Fruit fly (Drosophila melanogaster): ENCODE data around the gene CG32259.
A peak's percentile ranks its signal among the peaks of the same experiment; 100 is the strongest.

The CG32259 gene

DNA sequence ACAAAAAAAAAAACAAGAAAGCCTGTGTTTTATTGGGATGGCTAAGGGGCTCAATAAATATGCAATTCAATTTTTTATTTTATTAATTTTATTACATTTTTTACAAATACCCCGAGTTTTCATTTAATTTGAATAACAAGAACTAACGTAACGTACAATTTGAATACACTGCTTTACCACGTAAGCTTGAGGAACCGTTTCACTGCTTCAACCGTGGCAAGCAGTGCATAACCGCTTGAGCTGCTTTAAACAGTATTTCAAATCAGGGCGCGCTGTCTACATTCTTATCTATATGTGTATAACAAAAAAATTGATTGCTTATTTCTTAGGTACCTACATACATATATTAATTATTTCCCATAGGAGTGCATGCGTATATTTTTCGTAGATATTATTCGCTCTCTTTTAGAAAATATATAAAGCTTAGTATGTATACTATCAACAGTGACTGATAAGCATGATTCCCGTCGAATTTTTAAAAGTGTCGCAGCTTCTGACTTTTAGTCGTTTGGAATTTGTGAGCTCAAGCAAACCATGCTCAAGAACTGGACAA is 23.6 kb downstream of the CG32259 start, which contains the start of gene CG14990:
CG14990 (plus strand) TSS at position 503 of the 553 bp plus-strand sequence.
- no peak for TF ChIP-seq CG17801 (GFP tag; optimal IDR thresholded peaks at IDR 0.05; ENCODE audit: partially characterized antibody)

DNA sequence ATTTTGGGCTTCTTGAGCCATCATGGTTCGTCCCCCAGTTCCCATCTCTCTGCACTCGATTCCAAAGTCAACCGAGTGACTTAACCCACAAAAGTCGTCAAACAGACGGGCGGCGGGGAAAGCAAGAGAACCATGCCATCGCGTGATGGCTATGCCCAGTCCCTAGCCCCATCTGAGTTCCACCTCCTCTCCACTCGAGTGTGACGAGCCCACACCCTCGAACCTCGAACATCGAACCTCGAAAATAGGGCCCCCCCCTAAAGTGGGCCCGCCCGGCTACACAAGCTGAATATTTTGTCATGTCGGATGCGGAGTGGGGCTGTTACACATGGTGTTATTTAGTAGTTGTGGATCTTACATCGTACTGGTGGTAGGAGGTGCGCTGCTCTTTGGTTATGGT is 27.4 kb downstream of the CG32259 start:
- TF ChIP-seq CG17801 (GFP tag; optimal IDR thresholded peaks at IDR 0.05; ENCODE audit: partially characterized antibody): no peak

DNA sequence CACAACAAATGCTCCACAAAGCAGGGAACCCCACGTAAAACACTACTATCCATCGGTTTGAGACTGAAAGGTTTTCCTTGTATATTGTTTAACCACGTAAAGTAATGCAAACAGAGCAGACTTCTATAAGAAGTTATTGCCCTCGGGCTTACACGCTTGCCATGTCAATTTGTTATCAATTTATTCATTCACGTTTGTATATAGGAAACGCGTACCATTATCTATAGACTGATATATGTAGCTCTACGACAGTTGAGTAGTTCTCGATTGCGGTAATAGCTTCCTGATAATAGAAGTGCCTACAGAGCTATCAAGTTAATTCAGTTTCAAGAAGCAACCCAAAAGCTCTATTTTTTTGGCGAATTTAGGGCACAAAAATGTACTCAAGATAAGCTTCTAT is 30.0 kb downstream of the CG32259 start:
- no peak for TF ChIP-seq CG17801 (GFP tag; optimal IDR thresholded peaks at IDR 0.05; ENCODE audit: partially characterized antibody)

DNA sequence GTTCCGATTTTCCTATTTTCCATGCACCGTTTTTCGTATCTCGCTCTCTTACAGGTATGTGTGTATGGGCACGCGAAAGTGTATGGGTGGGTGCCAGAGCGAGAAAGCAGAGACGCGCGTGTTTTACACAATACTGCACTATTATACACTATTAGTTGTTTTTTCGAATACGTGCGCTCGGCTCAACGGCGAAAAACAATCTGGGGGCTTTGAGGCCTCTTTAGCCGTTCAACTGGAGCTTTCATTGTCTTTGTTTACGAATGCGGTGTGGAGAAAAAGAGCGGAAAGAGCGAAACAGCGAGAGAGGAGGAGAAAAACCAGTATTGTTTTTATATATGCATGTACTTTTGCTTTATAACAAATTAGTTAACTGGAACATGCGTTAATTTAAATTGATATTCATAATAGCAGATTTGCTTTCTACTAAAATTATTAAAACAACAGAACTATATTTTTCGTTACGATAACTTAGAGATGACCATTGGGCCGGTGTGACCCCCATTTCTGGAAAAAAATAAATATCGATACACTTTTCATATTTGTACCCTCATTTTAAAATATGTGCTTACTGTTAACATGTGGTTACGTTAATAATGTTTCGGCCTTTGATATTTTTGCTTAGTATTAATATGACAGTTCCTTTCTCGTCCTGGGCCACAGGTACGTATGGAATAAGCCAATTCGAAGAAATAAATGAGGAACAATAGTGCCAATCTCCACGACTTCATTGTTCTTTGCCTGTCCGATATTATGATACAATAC is 33.5 kb downstream of the CG32259 start, which contains the start of gene CG14995:
CG14995 (minus strand) TSS at position 761 of the 762 bp plus-strand sequence.
- peak; percentile 72 for TF ChIP-seq CG17801 (GFP tag; optimal IDR thresholded peaks at IDR 0.05; ENCODE audit: partially characterized antibody)

DNA sequence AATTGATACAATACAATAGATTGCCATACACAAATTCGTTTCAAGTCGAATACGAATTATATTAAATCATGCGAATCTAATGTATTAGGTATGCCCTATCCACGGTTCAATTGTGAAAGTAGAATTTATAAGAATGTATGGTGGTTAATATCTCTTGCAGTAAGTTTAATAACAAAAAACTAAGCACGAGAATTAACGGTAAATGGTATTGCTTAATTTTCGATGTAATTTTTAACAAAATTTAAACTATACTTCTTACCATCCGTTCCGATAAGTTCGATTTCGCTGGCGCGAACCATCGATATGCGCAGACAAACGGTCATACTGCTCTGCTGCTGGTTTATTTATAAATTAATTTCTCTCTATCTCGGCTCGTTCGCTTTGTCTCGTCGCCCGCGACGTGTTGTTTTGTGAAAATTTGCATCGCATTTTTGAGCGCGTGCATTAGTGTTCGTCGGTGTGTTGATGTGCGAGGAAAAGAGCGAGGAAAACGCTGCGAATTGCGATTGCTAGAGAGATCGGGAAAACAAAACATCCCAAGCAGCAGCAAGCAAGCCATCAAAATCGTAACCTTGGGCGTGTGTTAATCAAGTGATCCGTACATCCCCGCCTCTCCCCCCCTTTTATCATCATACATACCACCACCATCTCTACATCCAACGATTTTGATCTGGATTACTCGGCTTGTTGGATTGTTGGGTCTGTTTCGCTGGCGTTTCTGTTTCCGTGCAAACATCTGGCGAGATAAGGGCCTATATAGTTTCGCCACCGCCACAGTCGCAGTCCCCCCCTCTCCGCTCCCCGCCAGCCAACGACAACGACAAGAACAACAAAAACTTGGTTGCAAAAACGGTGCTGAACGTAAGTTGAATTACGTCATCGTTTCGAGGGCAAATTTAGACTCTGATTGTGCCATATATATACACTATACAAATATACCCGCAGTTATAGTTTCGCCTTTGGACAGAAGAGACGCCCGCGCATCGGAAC is 34.4 kb downstream of the CG32259 start, which contains the start of gene Fit1:
Fit1 (plus strand) TSS at position 307 of the 990 bp plus-strand sequence.
- TF ChIP-seq CG17801 (GFP tag; optimal IDR thresholded peaks at IDR 0.05; ENCODE audit: partially characterized antibody): peak; percentile 35

DNA sequence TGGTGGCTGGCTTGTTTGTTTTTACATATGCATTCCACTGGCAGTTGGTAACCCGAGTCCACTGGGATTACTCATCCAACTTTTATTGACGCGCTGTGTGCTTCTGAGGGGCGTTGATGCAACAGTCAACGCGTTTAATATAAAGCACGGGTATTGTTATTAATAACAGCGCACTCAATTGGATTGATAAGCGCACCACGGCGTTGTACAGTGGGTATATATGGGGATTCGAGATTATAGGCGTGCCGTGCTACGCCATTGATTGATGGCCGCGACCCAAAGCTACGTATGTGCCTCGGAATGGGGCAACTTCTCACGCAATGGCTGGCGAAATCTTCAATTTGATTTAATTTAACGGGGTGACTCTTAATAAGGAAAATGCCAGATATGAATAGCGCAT is 38.0 kb downstream of the CG32259 start:
- TF ChIP-seq CG17801 (GFP tag; optimal IDR thresholded peaks at IDR 0.05; ENCODE audit: partially characterized antibody): no peak

DNA sequence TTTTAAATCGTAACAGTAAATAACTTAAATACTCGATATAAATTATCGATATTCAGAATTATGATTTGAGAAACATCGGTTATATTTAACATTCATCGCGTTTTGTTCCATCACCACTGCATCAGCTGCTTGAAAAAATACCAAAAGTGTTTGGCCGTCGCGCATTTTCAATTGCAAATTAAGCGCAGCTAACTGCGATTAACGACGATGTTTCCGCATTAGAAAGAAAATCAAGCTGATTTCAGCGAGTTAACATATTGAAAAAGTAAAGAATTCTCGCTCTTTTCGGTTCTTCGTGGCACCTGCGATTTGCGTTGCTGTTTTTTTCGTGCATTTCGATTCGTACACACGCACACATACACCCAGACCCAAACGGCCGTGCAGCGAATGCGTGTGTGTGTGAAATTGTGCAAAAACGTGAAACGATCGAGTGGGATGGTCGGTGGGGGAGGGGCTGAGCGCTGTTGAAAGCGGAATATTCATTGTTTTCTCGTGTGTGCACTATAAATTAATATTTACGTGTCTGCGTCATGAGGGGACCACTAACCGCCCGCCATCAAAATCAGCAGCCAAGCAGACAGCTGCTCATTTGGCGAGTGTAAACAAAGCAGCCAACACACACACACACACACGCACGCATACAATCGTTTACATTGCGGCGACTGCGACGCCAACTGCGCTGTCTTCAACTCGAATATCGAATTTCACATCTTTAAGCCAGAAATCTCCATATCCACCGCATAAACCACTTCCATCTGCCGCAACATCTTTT is 39.1 kb downstream of the CG32259 start, which contains the start of gene Ack:
Ack (plus strand) TSS at position 115 of the 772 bp plus-strand sequence.
- no peak for TF ChIP-seq CG17801 (GFP tag; optimal IDR thresholded peaks at IDR 0.05; ENCODE audit: partially characterized antibody)

DNA sequence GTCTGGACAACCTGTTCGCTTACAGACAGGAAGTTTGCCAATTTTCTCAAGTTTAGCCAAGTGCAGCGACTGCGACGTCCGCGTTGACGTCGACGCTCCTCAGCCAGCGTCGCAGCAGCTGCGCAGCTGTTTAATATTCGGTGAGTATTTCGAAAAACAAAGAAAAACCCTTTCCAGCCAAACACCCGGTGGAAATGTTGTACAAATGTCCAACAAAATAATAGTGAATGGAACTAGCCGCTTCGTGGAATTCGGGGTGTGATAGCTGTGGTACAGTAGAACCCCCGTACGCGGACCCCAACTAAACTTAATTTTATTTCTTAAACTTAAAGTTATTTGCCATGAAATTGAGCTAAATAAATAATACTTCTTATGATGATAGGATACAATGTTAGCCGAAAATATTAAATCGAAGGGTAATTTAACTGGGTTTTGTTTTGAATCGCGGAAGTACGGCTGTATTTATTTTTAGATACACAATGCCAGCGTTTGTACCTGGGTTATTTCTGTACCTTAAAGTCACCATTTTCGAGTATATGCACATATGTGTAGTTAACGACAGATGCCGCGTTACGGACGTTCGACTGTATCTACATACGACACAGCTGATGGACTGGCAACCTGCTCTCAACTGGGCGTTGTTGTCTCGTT is 39.8 kb downstream of the CG32259 start:
- TF ChIP-seq CG17801 (GFP tag; optimal IDR thresholded peaks at IDR 0.05; ENCODE audit: partially characterized antibody): peak; percentile 22

DNA sequence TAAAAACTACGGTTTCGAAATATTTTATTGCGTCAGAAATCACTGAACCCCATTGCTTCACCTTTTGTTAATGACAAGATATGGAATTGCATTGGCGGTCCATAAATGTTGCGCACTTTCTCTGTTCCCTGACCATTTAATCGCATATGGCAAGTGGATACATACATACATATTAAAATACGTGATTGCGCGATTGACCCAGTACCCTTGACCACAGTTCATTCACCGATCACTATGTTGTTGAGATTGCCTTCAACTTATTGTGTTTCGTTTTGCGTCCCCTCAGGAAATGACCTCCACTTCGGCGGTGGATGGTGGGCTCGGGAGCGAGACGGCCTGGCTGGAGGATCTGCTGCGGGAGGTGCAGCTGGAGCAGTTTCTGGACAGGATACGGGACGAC is 41.0 kb downstream of the CG32259 start:
- no peak for TF ChIP-seq CG17801 (GFP tag; optimal IDR thresholded peaks at IDR 0.05; ENCODE audit: partially characterized antibody)

DNA sequence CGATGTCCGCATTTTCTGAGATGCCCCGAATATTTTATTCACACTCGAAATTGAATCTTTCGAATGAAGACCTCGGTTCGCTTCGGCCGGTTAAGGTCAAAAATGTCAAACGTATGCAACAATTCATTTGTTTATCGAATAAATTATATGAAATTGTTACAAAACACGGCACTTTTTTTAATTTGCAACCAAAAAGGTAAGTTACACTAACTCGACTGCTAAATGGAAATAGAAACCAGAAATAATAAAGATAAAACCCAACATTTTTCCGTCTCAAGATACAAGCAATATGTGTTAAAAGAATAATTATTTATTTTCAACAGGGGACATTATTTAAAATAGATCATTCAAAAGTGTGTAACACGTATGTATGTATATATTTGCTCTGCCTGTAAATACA is 44.8 kb downstream of the CG32259 start:
- TF ChIP-seq CG17801 (GFP tag; optimal IDR thresholded peaks at IDR 0.05; ENCODE audit: partially characterized antibody): no peak

DNA sequence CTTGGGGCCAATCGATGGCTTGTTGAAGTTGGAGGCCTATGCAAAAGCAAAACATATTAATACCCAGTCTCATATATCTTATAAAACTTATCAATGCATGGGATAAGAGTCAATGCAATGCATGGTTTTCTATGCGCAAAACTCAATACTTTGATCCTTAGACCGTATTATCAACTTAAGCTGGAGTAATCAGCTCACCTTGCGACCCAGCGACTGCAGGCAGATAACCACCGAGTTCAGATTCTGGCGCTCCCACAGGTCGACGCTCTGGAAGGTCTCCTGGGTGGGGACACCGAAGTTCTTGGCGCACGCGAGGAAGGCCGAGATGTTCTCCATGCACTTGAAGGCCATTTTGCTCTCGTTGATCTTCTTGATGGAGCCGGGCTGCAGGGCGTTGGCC is 45.9 kb downstream of the CG32259 start:
- no peak for TF ChIP-seq CG17801 (GFP tag; optimal IDR thresholded peaks at IDR 0.05; ENCODE audit: partially characterized antibody)

DNA sequence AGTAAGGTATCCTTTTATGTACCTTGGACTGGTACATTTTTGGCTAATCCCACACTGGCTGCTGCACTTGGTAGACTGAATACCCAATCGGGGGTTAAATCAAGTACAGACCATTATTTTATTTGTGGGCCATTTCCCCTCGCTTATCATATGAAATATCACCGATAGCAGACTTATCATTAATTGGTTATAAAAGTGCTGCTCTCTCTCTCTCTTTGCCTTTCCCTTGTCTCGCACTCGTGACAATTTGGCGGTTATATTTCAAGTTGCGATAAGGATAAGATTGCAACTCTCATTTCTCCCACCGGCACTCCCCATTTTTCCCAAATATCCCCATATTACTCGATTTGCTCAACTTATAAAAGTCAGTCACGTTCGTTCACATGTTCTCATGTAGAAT is 46.5 kb downstream of the CG32259 start:
- TF ChIP-seq CG17801 (GFP tag; optimal IDR thresholded peaks at IDR 0.05; ENCODE audit: partially characterized antibody): no peak

DNA sequence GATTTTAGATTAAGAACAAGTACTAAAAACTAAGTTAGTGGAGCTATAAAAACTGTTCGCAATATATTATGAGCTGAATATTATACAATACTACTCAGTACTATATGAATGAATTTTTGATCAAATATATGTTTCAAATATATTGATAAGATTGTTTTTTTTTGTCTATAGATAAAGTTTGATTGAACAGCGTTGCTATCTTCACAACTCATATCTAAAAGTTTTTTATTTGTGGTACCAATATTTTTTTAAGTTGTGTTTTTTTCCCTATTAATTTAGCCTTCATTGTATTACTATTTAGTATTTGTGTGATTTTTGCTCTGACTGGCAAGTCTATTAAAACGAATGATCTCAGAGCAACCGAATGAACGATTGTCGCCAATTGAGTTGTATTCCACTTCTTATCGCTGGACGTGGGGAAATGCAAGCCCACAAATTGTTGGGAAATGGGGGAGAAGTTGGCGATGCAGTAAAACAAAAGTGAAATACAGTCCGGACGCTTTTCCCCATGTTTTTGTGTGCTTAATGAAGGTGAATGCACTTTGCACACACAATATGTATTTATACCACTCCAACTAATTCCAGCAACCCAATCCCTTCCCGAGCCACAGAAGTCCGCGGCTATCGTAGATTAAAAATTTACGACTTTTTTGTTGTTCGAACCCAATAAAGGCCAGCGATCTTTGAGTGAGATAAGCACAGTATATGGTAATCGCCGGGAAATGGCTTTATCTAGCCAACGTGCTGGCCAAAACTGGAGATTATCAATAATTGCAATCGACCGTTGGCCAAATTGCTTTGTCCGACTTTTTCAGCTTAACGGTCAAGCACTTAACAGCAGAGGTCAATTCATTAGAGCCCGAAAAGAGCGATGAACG is 47.6 kb downstream of the CG32259 start:
- peak; percentile 45 for TF ChIP-seq CG17801 (GFP tag; optimal IDR thresholded peaks at IDR 0.05; ENCODE audit: partially characterized antibody)

Measured in ovary, adult (tissue).